Worm (Caenorhabditis elegans): ENCODE measurements around the gene fbxb-102.

DNA sequence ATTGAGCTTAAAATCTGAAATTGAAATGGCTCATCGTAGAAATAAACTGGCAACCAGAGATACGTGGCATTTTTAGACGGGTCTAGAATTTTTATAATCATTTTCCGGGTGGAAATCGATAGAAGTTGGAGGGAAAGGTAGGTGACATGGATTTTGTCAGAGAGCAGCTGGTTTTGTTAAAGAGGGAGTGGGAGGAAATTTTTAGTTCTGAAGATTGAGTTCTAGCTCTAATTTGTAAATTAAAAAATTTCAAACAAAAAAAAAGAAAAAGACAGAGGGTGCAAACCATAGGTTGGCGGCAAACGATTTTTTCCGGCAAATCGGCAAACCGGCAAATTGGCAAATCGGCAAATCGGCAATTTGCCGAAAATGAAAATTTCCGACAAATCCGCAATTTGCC, 26.1 kb upstream of the fbxb-102 start, which contains the start of gene sre-32:
- no peak for TF ChIP-seq cog-1 (tag; optimal IDR thresholded peaks at IDR 0.05)
- TF ChIP-seq ztf-23 (GFP tag; IDR thresholded peaks at IDR 0.05) = no peak
- no peak for TF ChIP-seq ztf-29 (GFP tag; IDR thresholded peaks at IDR 0.05)
- 0 out of 2 replicates have a peak, but pooled peaks have one; percentile 42 for TF ChIP-seq tab-1 (GFP tag; IDR thresholded peaks at IDR 0.05)
